Worm (Caenorhabditis elegans) whole organism, L3 larva: ENCODE measurements around the gene Y37H2A.12.

Source experiments
- R02D3.7 ChIP-seq: fragments of 150-350 bp; optimal IDR thresholded peaks from 2 replicates; lab custom pipeline; 2014; ENCODE audit warnings: missing biosample characterization, missing genetic modification characterization
- nhr-25 ChIP-seq: sonication (generic microtip); optimal IDR thresholded peaks from 2 replicates; lab custom pipeline; 2017; ENCODE audit warnings: missing biosample characterization, missing genetic modification characterization

ce11 chrV:18128545-18128944 is 2.4 kb downstream of the Y37H2A.12 start:
- TF ChIP-seq R02D3.7 (tag; lab: Kevin White, UChicago) (no peak), nhr-25 (tag; lab: Kevin White, UChicago) (no peak)
